Fruit fly (Drosophila melanogaster): Measurements from ENCODE around the gene dsh.

Gene dsh

DNA sequence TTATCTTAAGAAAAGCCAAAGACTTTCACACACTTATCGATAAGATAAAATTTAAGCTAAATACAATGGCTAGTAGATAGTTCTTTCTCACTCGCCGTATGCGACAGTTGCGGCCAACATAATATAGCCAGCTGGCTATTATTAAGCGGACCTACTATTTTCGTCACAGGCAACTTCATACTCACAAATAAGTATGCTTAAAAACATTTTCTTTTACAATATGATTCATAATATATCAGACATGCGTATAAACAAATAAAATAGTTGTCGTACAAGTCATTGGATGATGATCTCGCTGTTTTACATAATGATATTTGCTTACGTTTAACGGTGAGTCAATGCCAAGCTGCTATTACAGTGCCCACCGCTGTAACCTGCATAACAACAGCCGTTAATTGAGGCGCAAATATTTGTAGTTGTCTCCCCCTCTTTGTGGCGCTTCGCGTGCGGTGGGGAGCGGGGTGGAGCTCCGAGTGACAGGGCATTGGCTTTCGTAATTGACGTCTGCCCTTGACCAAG, 29.4 kb upstream of the dsh start (continued):
- TF ChIP-seq D19B (GFP tag; optimal IDR thresholded peaks at IDR 0.05) (peak; percentile 33), CG34224 (GFP tag; IDR thresholded peaks at IDR 0.05; ENCODE audit: partially characterized antibody) (no peak), unpg (GFP tag; optimal IDR thresholded peaks at IDR 0.05) (peak; percentile 76), inv (GFP tag; IDR thresholded peaks at IDR 0.05; ENCODE audit: partially characterized antibody) (no peak), HLHmδ (GFP tag; optimal IDR thresholded peaks at IDR 0.05) (no peak), CoRest (tag; optimal IDR thresholded peaks at IDR 0.05) (peak; percentile 80), wdn (GFP tag; IDR thresholded peaks at IDR 0.05) (no peak), CG11456 (GFP tag; IDR thresholded peaks at IDR 0.05) (no peak; the same call in 2 of the 3 replicates), CG5180 (GFP tag; optimal IDR thresholded peaks at IDR 0.05) (peak; percentile 53), Atf3 (GFP tag; optimal IDR thresholded peaks at IDR 0.05) (no peak), CG5245 (GFP tag; optimal IDR thresholded peaks at IDR 0.05) (peak; percentile 11), CG3407 (GFP tag; optimal IDR thresholded peaks at IDR 0.05) (peak; percentile 40), dysf (GFP tag; IDR thresholded peaks at IDR 0.05) (peak; percentile 77), HmgD (GFP tag; optimal IDR thresholded peaks at IDR 0.05) (peak; percentile 7), NC2β (GFP tag; optimal IDR thresholded peaks at IDR 0.05) (peak; percentile 43), CG2889 (GFP tag; IDR thresholded peaks at IDR 0.05) (peak; percentile 49; the same call in 1 of the 3 replicates), Sin3A (optimal IDR thresholded peaks at IDR 0.05) (no peak), Xbp1 (GFP tag; optimal IDR thresholded peaks at IDR 0.05) (peak; percentile 68), NFAT (GFP tag; IDR thresholded peaks at IDR 0.05) (0 out of 2 replicates have a peak, but pooled peaks have one; percentile 27), CG16815 (GFP tag; optimal IDR thresholded peaks at IDR 0.05) (peak; percentile 22), nerfin-2 (GFP tag; IDR thresholded peaks at IDR 0.05; ENCODE audit: partially characterized antibody) (no peak), BtbVII (GFP tag; optimal IDR thresholded peaks at IDR 0.05) (peak; percentile 59), bsh (GFP tag; optimal IDR thresholded peaks at IDR 0.05) (peak; percentile 8 to 68), CG13424 (tag; optimal IDR thresholded peaks at IDR 0.05) (peak; percentile 70), Ada2b (GFP tag; IDR thresholded peaks at IDR 0.05) (peak; percentile 31; the same call in 1 of the 2 replicates), CG11085 (GFP tag; IDR thresholded peaks at IDR 0.05) (0 out of 2 replicates have a peak, but pooled peaks have one; percentile 17), gcm (GFP tag; optimal IDR thresholded peaks at IDR 0.05) (peak; percentile 57), trh (GFP tag; optimal IDR thresholded peaks at IDR 0.05) (peak; percentile 7), ftz-f1 (GFP tag; optimal IDR thresholded peaks at IDR 0.05) (peak; percentile 86), caup (GFP tag; optimal IDR thresholded peaks at IDR 0.05; ENCODE audit: severe bottlenecking) (peak; percentile 60), CG16813 (GFP tag; IDR thresholded peaks at IDR 0.05; ENCODE audit: partially characterized antibody) (no peak), Opbp (GFP tag; IDR thresholded peaks at IDR 0.05; ENCODE audit: partially characterized antibody) (no peak), CG31365 (tag; optimal IDR thresholded peaks at IDR 0.05) (peak; percentile 54), ewg (GFP tag; optimal IDR thresholded peaks at IDR 0.05) (peak; percentile 62), her (GFP tag; optimal IDR thresholded peaks at IDR 0.05) (peak; percentile 49), wor (GFP tag; IDR thresholded peaks at IDR 0.05) (peak; percentile 24; the same call in 1 of the 2 replicates), zfh1 (GFP tag; IDR thresholded peaks at IDR 0.05) (peak; percentile 36; the same call in 2 of the 3 replicates), CG8281 (tag; optimal IDR thresholded peaks at IDR 0.05) (peak; percentile 26), CG14441 (GFP tag; IDR thresholded peaks at IDR 0.05) (peak; percentile 65), CG12391 (tag; optimal IDR thresholded peaks at IDR 0.05) (peak; percentile 63), org-1 (GFP tag; optimal IDR thresholded peaks at IDR 0.05) (peak; percentile 67), ase (GFP tag; IDR thresholded peaks at IDR 0.05) (no peak; the same call in 1 of the 3 replicates), PHDP (tag; optimal IDR thresholded peaks at IDR 0.05) (peak; percentile 78), CG11247 (GFP tag; IDR thresholded peaks at IDR 0.05) (peak; percentile 26; the same call in 1 of the 2 replicates), CG12942 (GFP tag; optimal IDR thresholded peaks at IDR 0.05) (peak; percentile 14), CG17612 (GFP tag; IDR thresholded peaks at IDR 0.05) (no peak), ken (GFP tag; IDR thresholded peaks at IDR 0.05) (no peak; the same call in 2 of the 3 replicates), CG9932 (GFP tag; IDR thresholded peaks at IDR 0.05) (peak; percentile 56), pzg (GFP tag; optimal IDR thresholded peaks at IDR 0.05) (no peak)

All from whole organism, embryonic.